Fruit fly (Drosophila melanogaster) whole organism, adult: ENCODE data around the gene CG12698.

Experiments used
- CG11617 ChIP-seq: fragments of 200-800 bp; sonication (Bioruptor generic); optimal IDR thresholded peaks from 2 replicates; lab custom pipeline; 2017; ENCODE audit warnings: mild to moderate bottlenecking, missing biosample characterization, missing genetic modification reagents, missing genetic modification characterization
- CG12768 ChIP-seq: fragments of 200-800 bp; sonication (Bioruptor generic); optimal IDR thresholded peaks from 2 replicates; lab custom pipeline; 2017; ENCODE audit warnings: missing biosample characterization, missing genetic modification characterization, mild to moderate bottlenecking, moderate library complexity, missing genetic modification reagents
- CG33017 ChIP-seq: fragments of 200-800 bp; sonication (Bioruptor generic); optimal IDR thresholded peaks from 2 replicates; lab custom pipeline; 2018; ENCODE audit warnings: missing biosample characterization, mild to moderate bottlenecking, missing genetic modification characterization, moderate library complexity
- Clk ChIP-seq: fragments of 200-800 bp; sonication (Bioruptor generic); optimal IDR thresholded peaks from 2 replicates; lab custom pipeline; 2017; ENCODE audit warnings: missing biosample characterization, missing genetic modification characterization
- Crg-1 ChIP-seq: fragments of 200-800 bp; sonication (Bioruptor generic); optimal IDR thresholded peaks from 2 replicates; lab custom pipeline; 2016; ENCODE audit warnings: missing biosample characterization, missing genetic modification characterization
- cic ChIP-seq: fragments of 200-800 bp; sonication (Bioruptor generic); optimal IDR thresholded peaks from 2 replicates; lab custom pipeline; 2017; ENCODE audit warnings: missing biosample characterization, mild to moderate bottlenecking, missing genetic modification characterization, moderate library complexity
- kay ChIP-seq: fragments of 200-800 bp; sonication (Bioruptor generic); peaks from one replicate; lab custom pipeline; 2016; ENCODE audit warnings: missing biosample characterization, missing genetic modification characterization, borderline replicate concordance

- TF ChIP-seq CG11617 (GFP tag; lab: Kevin White, UChicago), result no peak
- peak; percentile 74 for TF ChIP-seq kay
- no peak for TF ChIP-seq Clk (GFP tag; lab: Kevin White, UChicago)
- no peak for TF ChIP-seq Crg-1
- TF ChIP-seq CG12768 (GFP tag; lab: Kevin White, UChicago), result no peak
- no peak for TF ChIP-seq cic
- no peak for TF ChIP-seq CG33017 (tag; lab: Kevin White, UChicago)
These were observed 881 bp upstream of the CG12698 start for dm6 chrX:16005066-16005465.
